Worm (Caenorhabditis elegans) whole organism, L4/young adult: Measurements from ENCODE around the gene T26G10.1.

ENCODE experiments used
- W03F9.2 ChIP-seq: fragments of 150-350 bp; optimal IDR thresholded peaks from 2 replicates; lab custom pipeline; 2014; ENCODE audit warnings: missing biosample characterization, missing genetic modification characterization
- dao-5 ChIP-seq: sonication (generic microtip); optimal IDR thresholded peaks from 2 replicates; lab custom pipeline; 2016; ENCODE audit warnings: missing genotype, missing genetic modification characterization, moderate library complexity, missing compliant biosample characterization
- him-1 ChIP-seq: sonication (generic microtip); optimal IDR thresholded peaks from 2 replicates; lab custom pipeline; 2016; ENCODE audit warnings: missing genotype, missing genetic modification reagents, missing genetic modification characterization, missing compliant biosample characterization

DNA sequence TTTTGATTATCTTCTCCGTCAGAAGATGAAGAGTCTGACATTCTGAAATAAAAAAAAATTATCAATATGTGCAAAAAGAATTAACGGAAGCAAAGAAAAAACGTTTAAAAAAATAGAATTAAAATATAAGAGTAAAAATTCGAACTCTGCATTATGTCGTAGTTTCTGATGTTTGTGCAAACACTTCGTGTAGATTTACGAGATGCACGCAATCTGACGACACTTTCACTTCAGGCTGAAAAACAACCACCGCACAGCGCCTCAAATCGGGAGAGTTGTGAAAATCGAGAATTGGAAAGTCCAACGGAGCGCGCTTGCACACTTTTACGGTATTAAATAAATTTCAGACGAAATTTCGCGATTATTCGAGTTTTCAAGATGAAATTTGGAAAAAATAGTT, at the start of gene T26G10.1:
- TF ChIP-seq him-1 (tag; lab: Kevin White, UChicago) (no peak), dao-5 (tag; lab: Kevin White, UChicago) (no peak), W03F9.2 (tag; lab: Kevin White, UChicago) (peak; percentile 44)
